Fruit fly (Drosophila melanogaster): ENCODE measurements around the gene CG32202.

Gene CG32202

dm6 chr3L:18723172-18723571, 41.2 kb downstream of the CG32202 start, which contains the start of gene CG12477:
TSS of gene CG12477 (minus strand) at chr3L:18723272.
- TF ChIP-seq CG34406 (GFP tag; optimal IDR thresholded peaks at IDR 0.05), result no peak
- TF ChIP-seq CG10669 (GFP tag; optimal IDR thresholded peaks at IDR 0.05), result no peak
- no peak for TF ChIP-seq Met (GFP tag; optimal IDR thresholded peaks at IDR 0.05)
- no peak for TF ChIP-seq fd85E (GFP tag; optimal IDR thresholded peaks at IDR 0.05)
- no peak for TF ChIP-seq Gug (GFP tag; IDR thresholded peaks at IDR 0.05)
- TF ChIP-seq dsx (GFP tag; optimal IDR thresholded peaks at IDR 0.05; ENCODE audit: poor library complexity, severe bottlenecking), result no peak
- TF ChIP-seq Hr38 (GFP tag; optimal IDR thresholded peaks at IDR 0.05), result no peak

All from whole organism, prepupa.